Fruit fly (Drosophila melanogaster): ENCODE results near the gene eIF5B.

Gene eIF5B

DNA sequence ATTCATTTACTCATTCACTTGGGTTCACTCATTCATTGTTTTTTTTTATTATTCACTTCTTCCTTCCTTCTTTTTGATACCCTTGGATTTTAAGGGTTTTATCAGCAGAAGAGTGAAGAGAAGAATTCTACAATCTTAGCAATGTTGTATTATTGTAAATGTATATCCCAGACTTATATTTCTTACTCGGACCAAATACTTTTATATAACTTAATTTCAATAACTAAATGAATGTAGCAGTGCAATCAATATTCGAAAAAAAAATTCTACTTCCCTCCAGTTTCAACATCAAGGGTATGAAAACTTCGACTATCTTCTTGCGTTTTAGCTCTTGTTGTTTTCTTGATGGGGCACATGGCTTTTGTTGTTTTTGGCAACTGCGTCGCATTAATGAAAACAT lies 10.4 kb downstream of the eIF5B start (continued):
- TF ChIP-seq al (GFP tag; IDR thresholded peaks at IDR 0.05), result no peak; the same call in 1 of the 2 replicates
- TF ChIP-seq rib (GFP tag; IDR thresholded peaks at IDR 0.05), result no peak
- TF ChIP-seq dpn (GFP tag; optimal IDR thresholded peaks at IDR 0.05), result peak; percentile 23 to 42
- peak; percentile 58 for TF ChIP-seq CG13424 (tag; optimal IDR thresholded peaks at IDR 0.05)
- TF ChIP-seq CG17328 (GFP tag; IDR thresholded peaks at IDR 0.05), result peak; percentile 8; the same call in 1 of the 2 replicates
- TF ChIP-seq sqz (GFP tag; optimal IDR thresholded peaks at IDR 0.05), result peak; percentile 37
- peak; percentile 9; the same call in 1 of the 2 replicates for TF ChIP-seq esg (GFP tag; conservative IDR thresholded peaks at IDR 0.05)
- peak; percentile 13 for TF ChIP-seq phol (tag; optimal IDR thresholded peaks at IDR 0.05)
- TF ChIP-seq nerfin-2 (GFP tag; IDR thresholded peaks at IDR 0.05; ENCODE audit: partially characterized antibody), result no peak
- peak; percentile 70 for TF ChIP-seq grau (tag; optimal IDR thresholded peaks at IDR 0.05)
- TF ChIP-seq dmrt99B (tag; optimal IDR thresholded peaks at IDR 0.05), result peak; percentile 29
- no peak for TF ChIP-seq trh (GFP tag; optimal IDR thresholded peaks at IDR 0.05)
- TF ChIP-seq da (GFP tag; optimal IDR thresholded peaks at IDR 0.05), result no peak
- peak; percentile 10 for TF ChIP-seq CG12659 (GFP tag; optimal IDR thresholded peaks at IDR 0.05)
- TF ChIP-seq CG8281 (tag; optimal IDR thresholded peaks at IDR 0.05), result peak; percentile 79
- TF ChIP-seq Bteb2 (GFP tag; optimal IDR thresholded peaks at IDR 0.05), result peak; percentile 25
- TF ChIP-seq grn (GFP tag; optimal IDR thresholded peaks at IDR 0.05), result no peak
- TF ChIP-seq CG1602 (GFP tag; optimal IDR thresholded peaks at IDR 0.05), result peak; percentile 13
- no peak for TF ChIP-seq CG12155 (GFP tag; optimal IDR thresholded peaks at IDR 0.05)
- TF ChIP-seq Pdp1 (GFP tag; optimal IDR thresholded peaks at IDR 0.05), result peak in 1 of 2 experiments; percentile 48
- no peak for TF ChIP-seq gfzf (GFP tag; optimal IDR thresholded peaks at IDR 0.05)
- no peak for TF ChIP-seq danr (GFP tag; IDR thresholded peaks at IDR 0.05)
- TF ChIP-seq gro (GFP tag; optimal IDR thresholded peaks at IDR 0.05), result peak; percentile 8
- no peak for TF ChIP-seq pzg (GFP tag; optimal IDR thresholded peaks at IDR 0.05)
- no peak for TF ChIP-seq CG4424 (GFP tag; optimal IDR thresholded peaks at IDR 0.05)
- no peak for TF ChIP-seq CG31365 (tag; optimal IDR thresholded peaks at IDR 0.05)
- TF ChIP-seq CG12104 (GFP tag; optimal IDR thresholded peaks at IDR 0.05), result no peak
- TF ChIP-seq NK7.1 (GFP tag; optimal IDR thresholded peaks at IDR 0.05), result no peak
- no peak for TF ChIP-seq CG2889 (GFP tag; IDR thresholded peaks at IDR 0.05)
- no peak for TF ChIP-seq Oaz (GFP tag; IDR thresholded peaks at IDR 0.05)
- TF ChIP-seq CG17385 (GFP tag; optimal IDR thresholded peaks at IDR 0.05), result peak; percentile 31
- TF ChIP-seq Hmx (GFP tag; optimal IDR thresholded peaks at IDR 0.05), result no peak
- no peak for TF ChIP-seq CG4404 (GFP tag; IDR thresholded peaks at IDR 0.05)
- TF ChIP-seq CG15011 (GFP tag; optimal IDR thresholded peaks at IDR 0.05), result no peak
- no peak for TF ChIP-seq hkb (optimal IDR thresholded peaks at IDR 0.05)
- TF ChIP-seq hkb (GFP tag; IDR thresholded peaks at IDR 0.05), result no peak
- no peak for TF ChIP-seq cwo (GFP tag; optimal IDR thresholded peaks at IDR 0.05)
- no peak for TF ChIP-seq ftz-f1 (GFP tag; optimal IDR thresholded peaks at IDR 0.05)
- peak; percentile 31 for TF ChIP-seq CG18262 (tag; optimal IDR thresholded peaks at IDR 0.05)
- TF ChIP-seq CG3838 (GFP tag; optimal IDR thresholded peaks at IDR 0.05), result peak; percentile 17
- no peak for TF ChIP-seq CG14860 (GFP tag; IDR thresholded peaks at IDR 0.05; ENCODE audit: partially characterized antibody)
- no peak for TF ChIP-seq CG17802 (tag; optimal IDR thresholded peaks at IDR 0.05)
- peak; percentile 34 for TF ChIP-seq Ssrp (tag; optimal IDR thresholded peaks at IDR 0.05)
- peak; percentile 11 for TF ChIP-seq gcm (GFP tag; optimal IDR thresholded peaks at IDR 0.05)
- peak; percentile 20 for TF ChIP-seq CG12744 (GFP tag; optimal IDR thresholded peaks at IDR 0.05)
- TF ChIP-seq nom (GFP tag; optimal IDR thresholded peaks at IDR 0.05), result no peak
- TF ChIP-seq CG1647 (GFP tag; optimal IDR thresholded peaks at IDR 0.05), result no peak
- TF ChIP-seq BEAF-32 (GFP tag; optimal IDR thresholded peaks at IDR 0.05), result no peak
- peak; percentile 21 for TF ChIP-seq CG8388 (GFP tag; optimal IDR thresholded peaks at IDR 0.05)
- TF ChIP-seq ERR (GFP tag; optimal IDR thresholded peaks at IDR 0.05), result no peak
- TF ChIP-seq CG7556 (GFP tag; optimal IDR thresholded peaks at IDR 0.05), result peak; percentile 54
